Worm (Caenorhabditis elegans): ENCODE measurements around the gene C01G10.15.
"Not testable (repeated sequence)": the region's sequence is repeated elsewhere in the genome, so short reads cannot be mapped to it uniquely, and the experiment has no call there.

DNA sequence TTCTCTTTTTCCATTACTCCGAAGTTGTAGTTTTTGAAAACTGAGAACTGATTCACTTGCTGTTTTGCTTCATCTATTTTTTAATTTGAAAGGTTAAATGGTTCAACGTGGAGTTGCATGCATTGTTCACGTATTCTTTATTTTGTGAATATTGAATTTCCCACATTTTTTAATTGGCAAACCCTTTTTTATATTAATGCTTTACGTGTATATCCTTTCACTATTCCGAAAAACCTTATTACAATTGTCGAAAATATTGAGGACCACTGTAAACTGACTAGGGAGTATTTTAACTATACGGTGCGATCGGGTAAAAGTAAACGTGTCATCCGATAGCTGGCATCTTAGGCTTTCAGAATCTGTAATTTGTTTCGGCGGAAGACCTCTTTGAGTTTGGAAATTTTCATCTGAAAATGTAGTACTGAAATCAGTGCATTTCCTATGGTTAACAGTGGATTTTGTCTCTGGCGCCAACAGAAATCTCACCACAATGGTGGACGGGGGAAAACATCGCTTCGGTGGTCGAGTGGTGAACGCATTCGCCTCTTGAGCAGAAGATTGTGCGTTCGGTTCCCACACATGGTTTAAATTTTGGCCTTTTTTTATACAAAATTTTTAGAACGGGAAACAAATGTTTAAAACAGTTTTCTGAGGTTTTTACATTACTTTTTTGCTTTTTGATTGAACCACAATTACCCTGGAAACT is 18.9 kb upstream of the C01G10.15 start, which contains the start of gene C01G10.14:
- TF ChIP-seq nhr-90 (tag; optimal IDR thresholded peaks at IDR 0.05); ceh-27 (GFP tag; optimal IDR thresholded peaks at IDR 0.05); somi-1 (GFP tag; optimal IDR thresholded peaks at IDR 0.05); unc-62 (GFP tag; optimal IDR thresholded peaks at IDR 0.05); cebp-1 (GFP tag; IDR thresholded peaks at IDR 0.05); cebp-1 (tag; optimal IDR thresholded peaks at IDR 0.05); dpff-1 (tag; optimal IDR thresholded peaks at IDR 0.05); lin-54 (GFP tag; optimal IDR thresholded peaks at IDR 0.05); fkh-3 (tag; optimal IDR thresholded peaks at IDR 0.05): not testable (repeated sequence)

Data from whole organism, young adult.